Worm (Caenorhabditis elegans) whole organism, L2 larva: ENCODE measurements around the gene K04B12.2.

Experiments used
- C34F6.9 ChIP-seq: fragments of 150-350 bp; optimal IDR thresholded peaks from 2 replicates; lab custom pipeline; 2014; ENCODE audit warnings: missing biosample characterization, missing genetic modification characterization
- F13H6.1 ChIP-seq: sonication (generic microtip); optimal IDR thresholded peaks from 2 replicates; lab custom pipeline; 2016; ENCODE audit warnings: missing genetic modification characterization, missing compliant biosample characterization
- R02D3.7 ChIP-seq: fragments of 150-350 bp; optimal IDR thresholded peaks from 2 replicates; lab custom pipeline; 2014; ENCODE audit warnings: missing biosample characterization, missing genetic modification characterization
- ZK546.5 ChIP-seq: sonication (generic microtip); optimal IDR thresholded peaks from 2 replicates; lab custom pipeline; 2017; ENCODE audit warnings: missing biosample characterization, missing genetic modification characterization
- alr-1 ChIP-seq: fragments of 150-350 bp; optimal IDR thresholded peaks from 2 replicates; lab custom pipeline; 2014; ENCODE audit warnings: missing biosample characterization, missing genetic modification characterization
- ama-1 ChIP-seq: fragments of 150-350 bp; optimal IDR thresholded peaks from 2 replicates; lab custom pipeline; 2018; ENCODE audit warnings: inconsistent platforms
- ceh-82 ChIP-seq: fragments of 150-350 bp; optimal IDR thresholded peaks from 2 replicates; lab custom pipeline; 2014; ENCODE audit warnings: missing biosample characterization, missing genetic modification characterization
- crh-2 ChIP-seq: sonication (generic microtip); optimal IDR thresholded peaks from 2 replicates; lab custom pipeline; 2017; ENCODE audit warnings: missing biosample characterization, missing genetic modification characterization
- dmd-4 ChIP-seq: sonication (generic microtip); optimal IDR thresholded peaks from 2 replicates; lab custom pipeline; 2017; ENCODE audit warnings: missing biosample characterization, missing genetic modification characterization
- egl-27 ChIP-seq: sonication (generic microtip); optimal IDR thresholded peaks from 3 replicates; lab custom pipeline; 2017; ENCODE audit warnings: missing biosample characterization, missing genetic modification reagents, missing genetic modification characterization
- fos-1 ChIP-seq: fragments of 150-350 bp; optimal IDR thresholded peaks from 2 replicates; lab custom pipeline; 2014; ENCODE audit warnings: missing biosample characterization, missing genetic modification characterization
- gmeb-1 ChIP-seq: fragments of 150-350 bp; optimal IDR thresholded peaks from 2 replicates; lab custom pipeline; 2014; ENCODE audit warnings: missing biosample characterization, missing genetic modification characterization
- lin-11 ChIP-seq: fragments of 150-350 bp; sonication (generic microtip); optimal IDR thresholded peaks from 2 replicates; lab custom pipeline; 2014; ENCODE audit warnings: missing biosample characterization, missing genetic modification characterization, inconsistent platforms, mixed read lengths
- lin-13 ChIP-seq: fragments of 150-350 bp; optimal IDR thresholded peaks from 2 replicates; lab custom pipeline; 2014; ENCODE audit warnings: missing biosample characterization, missing genetic modification reagents, missing genetic modification characterization
- lin-39 ChIP-seq: fragments of 150-350 bp; optimal IDR thresholded peaks from 2 replicates; lab custom pipeline; 2014; ENCODE audit warnings: missing biosample characterization, missing genetic modification reagents, missing genetic modification characterization
- lsy-2 ChIP-seq, 2 experiments: fragments of 150-350 bp in 1 of 2; sonication (generic microtip) in 1 of 2; optimal IDR thresholded peaks; 2 replicates each; lab custom pipeline; 2014 to 2017; ENCODE audit warnings: missing biosample characterization in 2 of 2, missing genetic modification characterization in 2 of 2
- mab-5 ChIP-seq: fragments of 150-350 bp; optimal IDR thresholded peaks from 2 replicates; lab custom pipeline; 2014; ENCODE audit warnings: missing biosample characterization, missing genetic modification characterization
- mbf-1 ChIP-seq: sonication (generic microtip); optimal IDR thresholded peaks from 2 replicates; lab custom pipeline; 2017; ENCODE audit warnings: missing biosample characterization, missing genetic modification characterization
- nhr-11 ChIP-seq: fragments of 150-350 bp; optimal IDR thresholded peaks from 2 replicates; lab custom pipeline; 2014; ENCODE audit warnings: missing biosample characterization, missing genetic modification characterization
- nhr-129 ChIP-seq: fragments of 150-350 bp; optimal IDR thresholded peaks from 2 replicates; lab custom pipeline; 2014; ENCODE audit warnings: missing biosample characterization, missing genetic modification characterization
- nhr-25 ChIP-seq: fragments of 150-350 bp; sonication (generic microtip); optimal IDR thresholded peaks from 3 replicates; lab custom pipeline; 2014; ENCODE audit warnings: missing biosample characterization, missing genetic modification characterization
- peb-1 ChIP-seq: fragments of 150-350 bp; optimal IDR thresholded peaks from 2 replicates; lab custom pipeline; 2014; ENCODE audit warnings: missing biosample characterization, missing genetic modification characterization
- sem-4 ChIP-seq: fragments of 150-350 bp; optimal IDR thresholded peaks from 2 replicates; lab custom pipeline; 2014; ENCODE audit warnings: missing biosample characterization, missing genetic modification reagents, missing genetic modification characterization
- skn-1 ChIP-seq: sonication (generic microtip); optimal IDR thresholded peaks from 2 replicates; lab custom pipeline; 2017; ENCODE audit warnings: missing biosample characterization, missing genetic modification characterization
- sma-9 ChIP-seq, 2 experiments: fragments of 150-350 bp in 1 of 2; sonication (generic microtip) in 1 of 2; optimal IDR thresholded peaks; 2 replicates each; lab custom pipeline; 2014 to 2016; ENCODE audit warnings: missing genetic modification characterization in 2 of 2, mild to moderate bottlenecking in 1 of 2, missing biosample characterization in 1 of 2, missing compliant biosample characterization in 1 of 2, missing genetic modification reagents in 1 of 2, moderate library complexity in 1 of 2
- snpc-4 ChIP-seq: fragments of 150-350 bp; optimal IDR thresholded peaks from 2 replicates; lab custom pipeline; 2014; ENCODE audit warnings: missing biosample characterization, missing genetic modification characterization
- unc-39 ChIP-seq: fragments of 150-350 bp; optimal IDR thresholded peaks from 2 replicates; lab custom pipeline; 2014; ENCODE audit warnings: missing biosample characterization, missing genetic modification characterization
- unc-55 ChIP-seq: fragments of 150-350 bp; sonication (generic microtip); optimal IDR thresholded peaks from 3 replicates; lab custom pipeline; 2014; ENCODE audit warnings: missing biosample characterization, missing genetic modification reagents, missing genetic modification characterization
- unc-62 ChIP-seq: fragments of 150-350 bp; optimal IDR thresholded peaks from 2 replicates; lab custom pipeline; 2014; ENCODE audit warnings: missing biosample characterization, missing genetic modification reagents, missing genetic modification characterization
- ztf-1 ChIP-seq: fragments of 200-800 bp; sonication (Bioruptor generic); conservative IDR thresholded peaks from 2 replicates; pipeline ENCODE4 v1.3.6; 2022; ENCODE audit warnings: missing genetic modification characterization, missing compliant biosample characterization
- ztf-11 ChIP-seq: sonication (generic microtip); optimal IDR thresholded peaks from 2 replicates; lab custom pipeline; 2017; ENCODE audit warnings: missing biosample characterization, missing genetic modification characterization
- ztf-4 ChIP-seq: fragments of 150-350 bp; optimal IDR thresholded peaks from 2 replicates; lab custom pipeline; 2014; ENCODE audit warnings: missing biosample characterization, missing genetic modification characterization

K04B12.2 gene

ce11 chrII:14399595-14399994 lies 38.2 kb downstream of the K04B12.2 start (continued):
- TF ChIP-seq lin-13 (GFP tag; lab: Kevin White, UChicago) (peak; percentile 89), F13H6.1 (peak; percentile 77), fos-1 (tag; lab: Kevin White, UChicago) (peak; percentile 80), skn-1 (no peak), ztf-1 (GFP tag; lab: Robert Waterston, UW) (no peak), ztf-4 (tag; lab: Kevin White, UChicago) (peak; percentile 60)
- TF ChIP-seq, all 48 proteins: peak for 22

ce11 chrII:14393766-14394165 lies 44.0 kb downstream of the K04B12.2 start:
- TF ChIP-seq lin-39 (tag; lab: Kevin White, UChicago) (no peak), mab-5 (no peak), lsy-2 (tag; optimal IDR thresholded peaks at IDR 0.05; lab: Kevin White, UChicago) (no peak), peb-1 (tag; lab: Kevin White, UChicago) (no peak), ZK546.5 (tag; lab: Kevin White, UChicago) (no peak), unc-62 (GFP tag; lab: Kevin White, UChicago) (no peak), fos-1 (tag; lab: Kevin White, UChicago) (no peak)

ce11 chrII:14390036-14390763 lies 47.6 kb downstream of the K04B12.2 start, which contains the start of the genes kbp-3 and nurf-1:
kbp-3 (minus strand) TSS chrII:14390078.
nurf-1 (plus strand) TSS chrII:14390713.
- TF ChIP-seq sma-9 (GFP tag; optimal IDR thresholded peaks at IDR 0.05; lab: Kevin White, UChicago): no peak
- TF ChIP-seq sma-9 (tag; optimal IDR thresholded peaks at IDR 0.05; lab: Kevin White, UChicago): no peak
- TF ChIP-seq lin-11 (tag; lab: Kevin White, UChicago): peak; percentile 35
- peak; percentile 7 for TF ChIP-seq F13H6.1
- no peak for TF ChIP-seq lin-39 (tag; lab: Kevin White, UChicago)
- TF ChIP-seq R02D3.7: no peak
- TF ChIP-seq ztf-4 (tag; lab: Kevin White, UChicago): no peak
- TF ChIP-seq alr-1 (tag; lab: Kevin White, UChicago): no peak
- peak; percentile 47 for TF ChIP-seq nhr-129 (tag; lab: Kevin White, UChicago)
- no peak for TF ChIP-seq egl-27
- TF ChIP-seq mab-5: no peak
- TF ChIP-seq ceh-82: no peak
- no peak for TF ChIP-seq nhr-11 (tag; lab: Kevin White, UChicago)
- TF ChIP-seq C34F6.9 (tag; lab: Kevin White, UChicago): peak; percentile 78
- no peak for TF ChIP-seq mbf-1 (tag; lab: Kevin White, UChicago)
- TF ChIP-seq gmeb-1 (tag; lab: Kevin White, UChicago): peak; percentile 83
- no peak for TF ChIP-seq ztf-1 (GFP tag; lab: Robert Waterston, UW)
- peak; percentile 12 for TF ChIP-seq nhr-25 (tag; lab: Kevin White, UChicago)
- TF ChIP-seq unc-55: peak; percentile 86
- TF ChIP-seq dmd-4 (tag; lab: Kevin White, UChicago): no peak
- TF ChIP-seq unc-39 (tag; lab: Kevin White, UChicago): no peak
- peak; percentile 17 to 80 for TF ChIP-seq lsy-2 (tag; optimal IDR thresholded peaks at IDR 0.05; lab: Kevin White, UChicago)
- peak; percentile 47 for TF ChIP-seq lin-13 (GFP tag; lab: Kevin White, UChicago)
- no peak for TF ChIP-seq snpc-4 (tag; lab: Kevin White, UChicago)
- TF ChIP-seq ama-1 (lab: Kevin White, UChicago): no peak
- TF ChIP-seq sem-4 (tag; lab: Kevin White, UChicago): no peak
- TF ChIP-seq crh-2: peak; percentile 35

ce11 chrII:14388213-14388612 lies 49.6 kb downstream of the K04B12.2 start, which contains the start of gene F26H11.8:
F26H11.8 (plus strand) TSS chrII:14388513.
- no peak for TF ChIP-seq ztf-11 (tag; lab: Kevin White, UChicago)
- no peak for TF ChIP-seq ztf-1 (GFP tag; lab: Robert Waterston, UW)
- no peak for TF ChIP-seq ceh-82
- TF ChIP-seq sma-9 (GFP tag; optimal IDR thresholded peaks at IDR 0.05; lab: Kevin White, UChicago): no peak
- no peak for TF ChIP-seq sma-9 (tag; optimal IDR thresholded peaks at IDR 0.05; lab: Kevin White, UChicago)
